Worm (Caenorhabditis elegans): ENCODE data around the gene slc-25A21.

slc-25A21 gene

ce11 chrX:16192574-16192973 is 2.9 kb downstream of the slc-25A21 start:
- TF ChIP-seq nhr-47 (tag; optimal IDR thresholded peaks at IDR 0.05) (peak; percentile 15), lin-35 (GFP tag; optimal IDR thresholded peaks at IDR 0.05) (peak in 1 of 2 experiments; percentile 65), ama-1 (optimal IDR thresholded peaks at IDR 0.05) (no peak), rnt-1 (tag; optimal IDR thresholded peaks at IDR 0.05) (no peak), unc-130 (tag; optimal IDR thresholded peaks at IDR 0.05) (no peak), skn-1 (tag; optimal IDR thresholded peaks at IDR 0.05) (no peak), ets-5 (GFP tag; IDR thresholded peaks at IDR 0.05) (no peak), hlh-4 (tag; optimal IDR thresholded peaks at IDR 0.05) (no peak), efl-3 (GFP tag; optimal IDR thresholded peaks at IDR 0.05) (no peak), lin-14 (GFP tag; optimal IDR thresholded peaks at IDR 0.05) (peak; percentile 52), nhr-237 (tag; optimal IDR thresholded peaks at IDR 0.05) (no peak), ceh-63 (GFP tag; optimal IDR thresholded peaks at IDR 0.05) (no peak), mdl-1 (tag; optimal IDR thresholded peaks at IDR 0.05) (peak in 1 of 2 experiments; percentile 18), elt-2 (tag; optimal IDR thresholded peaks at IDR 0.05) (peak; percentile 99), fkh-10 (GFP tag; optimal IDR thresholded peaks at IDR 0.05) (no peak), ceh-82 (tag; optimal IDR thresholded peaks at IDR 0.05) (no peak), irx-1 (tag; optimal IDR thresholded peaks at IDR 0.05) (no peak), mef-2 (tag; optimal IDR thresholded peaks at IDR 0.05) (no peak), elt-3 (tag; optimal IDR thresholded peaks at IDR 0.05) (peak; percentile 89 to 98 (median 94)), nhr-71 (tag; optimal IDR thresholded peaks at IDR 0.05) (peak; percentile 73), isw-1 (GFP tag; IDR thresholded peaks at IDR 0.05) (no peak), alr-1 (tag; optimal IDR thresholded peaks at IDR 0.05; ENCODE audit: borderline replicate concordance) (no peak), dpl-1 (GFP tag; optimal IDR thresholded peaks at IDR 0.05) (no peak), tbx-2 (tag; optimal IDR thresholded peaks at IDR 0.05) (no peak), lin-13 (GFP tag; optimal IDR thresholded peaks at IDR 0.05) (no peak), nhr-28 (tag; optimal IDR thresholded peaks at IDR 0.05) (no peak), nhr-19 (GFP tag; conservative IDR thresholded peaks at IDR 0.05) (peak; percentile 78), unc-86 (tag; optimal IDR thresholded peaks at IDR 0.05) (no peak), mab-9 (GFP tag; IDR thresholded peaks at IDR 0.05) (no peak), lin-39 (tag; optimal IDR thresholded peaks at IDR 0.05) (no peak), snpc-4 (tag; optimal IDR thresholded peaks at IDR 0.05) (no peak), egl-27 (tag; optimal IDR thresholded peaks at IDR 0.05) (no peak), aha-1 (tag; optimal IDR thresholded peaks at IDR 0.05) (no peak), nhr-85 (tag) (peak; percentile 76), tlp-1 (tag; optimal IDR thresholded peaks at IDR 0.05) (no peak), nhr-11 (tag; optimal IDR thresholded peaks at IDR 0.05) (no peak), snu-23 (GFP tag; optimal IDR thresholded peaks at IDR 0.05) (peak; percentile 19), nhr-77 (tag; optimal IDR thresholded peaks at IDR 0.05) (no peak), jun-1 (tag; optimal IDR thresholded peaks at IDR 0.05) (peak; percentile 14), lin-15B (tag; optimal IDR thresholded peaks at IDR 0.05) (no peak), hpl-2 (GFP tag; optimal IDR thresholded peaks at IDR 0.05) (no peak), blmp-1 (tag; optimal IDR thresholded peaks at IDR 0.05) (peak; percentile 22), nhr-90 (tag; optimal IDR thresholded peaks at IDR 0.05; ENCODE audit: poor library complexity) (peak; percentile 60), F16B12.6 (tag; optimal IDR thresholded peaks at IDR 0.05) (no peak), lsy-2 (tag; optimal IDR thresholded peaks at IDR 0.05) (no peak), efl-1 (optimal IDR thresholded peaks at IDR 0.05) (no peak), efl-1 (GFP tag; optimal IDR thresholded peaks at IDR 0.05 in 1 of 2) (peak in 1 of 2 experiments; percentile 3), egl-13 (tag; optimal IDR thresholded peaks at IDR 0.05) (no peak), C34B4.2 (tag; optimal IDR thresholded peaks at IDR 0.05) (no peak), hlh-17 (GFP tag; optimal IDR thresholded peaks at IDR 0.05; ENCODE audit: borderline replicate concordance) (no peak), nhr-20 (tag; optimal IDR thresholded peaks at IDR 0.05) (peak; percentile 66), sox-4 (tag; optimal IDR thresholded peaks at IDR 0.05) (no peak)
